Worm (Caenorhabditis elegans): ENCODE measurements around the gene Y66D12A.19.

DNA sequence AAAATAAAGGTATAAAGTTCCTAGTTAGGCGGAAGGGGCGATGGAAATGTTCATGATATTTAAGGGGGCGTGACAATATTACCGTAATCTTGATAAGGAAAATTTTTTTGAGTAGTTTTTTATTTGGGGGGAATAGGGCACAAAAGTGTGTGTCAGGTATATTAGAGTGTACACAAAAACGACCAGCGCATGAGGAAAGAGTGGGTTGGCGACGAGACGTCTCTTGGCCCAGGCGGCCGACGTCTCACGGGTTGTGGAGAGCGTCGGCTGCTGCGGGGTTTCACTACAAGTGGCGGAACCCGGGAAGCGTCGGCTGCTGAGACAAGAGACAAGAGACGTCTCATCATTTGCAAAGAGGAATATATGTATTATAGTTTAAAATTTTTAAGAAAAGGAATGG lies 45.2 kb upstream of the Y66D12A.19 start:
- TF ChIP-seq mdl-1 (tag; optimal IDR thresholded peaks at IDR 0.05) (no peak), skn-1 (tag; optimal IDR thresholded peaks at IDR 0.05) (no peak), jun-1 (tag; optimal IDR thresholded peaks at IDR 0.05) (peak; percentile 1), R02D3.7 (tag; optimal IDR thresholded peaks at IDR 0.05) (peak; percentile 11), pha-4 (tag; optimal IDR thresholded peaks at IDR 0.05) (peak; percentile 46), snpc-4 (tag; optimal IDR thresholded peaks at IDR 0.05) (peak; percentile 99), ceh-9 (tag; optimal IDR thresholded peaks at IDR 0.05) (no peak)

Measured in whole organism, L3 larva.